Fruit fly (Drosophila melanogaster) S2 (cell line): ENCODE measurements around the gene CG17110.

Experiments
- CG8478 ChIP-seq: fragments of >200 bp; optimal IDR thresholded peaks from 2 replicates; lab custom pipeline; 2018
- CTCF ChIP-seq, 2 experiments: fragments of >200 bp; optimal IDR thresholded peaks; 2 replicates each; lab custom pipeline; 2018

dm6 chr3R:23056753-23057152 lies 34.8 kb upstream of the CG17110 start:
- no peak for TF ChIP-seq CG8478
- TF ChIP-seq CTCF (optimal IDR thresholded peaks at IDR 0.05; lab: Kevin White, UChicago) = no peak
